Fruit fly (Drosophila melanogaster) whole organism, embryonic: Measurements from ENCODE around the gene Ubc4.

Source experiments
- Asciz ChIP-seq: fragments of 200-800 bp; sonication (Bioruptor generic); optimal IDR thresholded peaks from 2 replicates; lab custom pipeline; 2017; ENCODE audit warnings: missing biosample characterization, mild to moderate bottlenecking, missing genetic modification characterization, missing genetic modification reagents
- Atf3 ChIP-seq: fragments of 200-800 bp; sonication (Bioruptor generic); optimal IDR thresholded peaks from 3 replicates; lab custom pipeline; 2016; ENCODE audit warnings: missing biosample characterization, missing genetic modification characterization
- CG10959 ChIP-seq: fragments of 200-800 bp; sonication (Bioruptor generic); IDR thresholded peaks from 2 replicates; pipeline ENCODE4 v1.3.6; 2022; ENCODE audit warnings: missing biosample characterization, missing genetic modification characterization
- CG11504 ChIP-seq: fragments of 200-800 bp; sonication (Bioruptor generic); optimal IDR thresholded peaks from 3 replicates; lab custom pipeline; 2019; ENCODE audit warnings: missing biosample characterization, mild to moderate bottlenecking, missing genetic modification characterization, moderate library complexity
- CG12744 ChIP-seq: fragments of 200-800 bp; sonication (Bioruptor generic); optimal IDR thresholded peaks from 2 replicates; lab custom pipeline; 2016; ENCODE audit warnings: missing biosample characterization, missing genetic modification characterization
- CG12942 ChIP-seq: fragments of 200-800 bp; sonication (Bioruptor generic); optimal IDR thresholded peaks from 3 replicates; lab custom pipeline; 2016; ENCODE audit warnings: missing biosample characterization, missing genetic modification characterization
- CG13424 ChIP-seq: fragments of 200-800 bp; sonication (Bioruptor generic); optimal IDR thresholded peaks from 2 replicates; lab custom pipeline; 2019; ENCODE audit warnings: missing biosample characterization, mild to moderate bottlenecking, missing genetic modification characterization, moderate library complexity
- CG14860 ChIP-seq: fragments of 200-800 bp; sonication (Bioruptor generic); IDR thresholded peaks from 3 replicates; pipeline ENCODE4 v1.3.6; 2022; ENCODE audit warnings: missing biosample characterization, missing genetic modification characterization; ENCODE audit not compliant: partially characterized antibody
- CG2129 ChIP-seq: fragments of 200-800 bp; sonication (Bioruptor generic); IDR thresholded peaks from 2 replicates; pipeline ENCODE4 v1.3.6; 2022; ENCODE audit warnings: missing biosample characterization, missing genetic modification characterization; ENCODE audit not compliant: partially characterized antibody
- CG31224 ChIP-seq: fragments of 200-800 bp; sonication (Bioruptor generic); IDR thresholded peaks from 2 replicates; pipeline ENCODE4 v1.3.6; 2022; ENCODE audit warnings: missing biosample characterization, missing genetic modification characterization
- CG33557 ChIP-seq: fragments of 200-800 bp; sonication (Bioruptor generic); optimal IDR thresholded peaks from 2 replicates; lab custom pipeline; 2019; ENCODE audit warnings: missing biosample characterization, mild to moderate bottlenecking, missing genetic modification characterization, moderate library complexity
- CG3847 ChIP-seq: fragments of 200-800 bp; sonication (Bioruptor generic); IDR thresholded peaks from 2 replicates; pipeline ENCODE4 v1.3.6; 2022; ENCODE audit warnings: missing biosample characterization, missing genetic modification characterization
- CG43689 ChIP-seq: fragments of 200-800 bp; sonication (Bioruptor generic); IDR thresholded peaks from 2 replicates; pipeline ENCODE4 v1.3.6; 2022; ENCODE audit warnings: missing biosample characterization, missing genetic modification characterization
- CG4707 ChIP-seq: fragments of 200-800 bp; sonication (Bioruptor generic); optimal IDR thresholded peaks from 2 replicates; lab custom pipeline; 2018; ENCODE audit warnings: missing biosample characterization, mild to moderate bottlenecking, missing genetic modification characterization, moderate library complexity
- CG4730 ChIP-seq: fragments of 200-800 bp; sonication (Bioruptor generic); IDR thresholded peaks from 2 replicates; pipeline ENCODE4 v1.3.6; 2022; ENCODE audit warnings: missing biosample characterization, missing genetic modification characterization
- CG4854 ChIP-seq: fragments of 200-800 bp; sonication (Bioruptor generic); optimal IDR thresholded peaks from 2 replicates; lab custom pipeline; 2016; ENCODE audit warnings: missing biosample characterization, missing genetic modification characterization, inconsistent platforms
- CG5245 ChIP-seq: fragments of 200-800 bp; sonication (Bioruptor generic); optimal IDR thresholded peaks from 3 replicates; lab custom pipeline; 2016; ENCODE audit warnings: missing biosample characterization, missing genetic modification characterization
- CG7928 ChIP-seq: fragments of 200-800 bp; sonication (Bioruptor generic); optimal IDR thresholded peaks from 2 replicates; lab custom pipeline; 2017; ENCODE audit warnings: missing biosample characterization, mild to moderate bottlenecking, missing genetic modification characterization
- CG8359 ChIP-seq: fragments of 200-800 bp; sonication (Bioruptor generic); optimal IDR thresholded peaks from 2 replicates; lab custom pipeline; 2017; ENCODE audit warnings: missing biosample characterization, mild to moderate bottlenecking, missing genetic modification characterization, borderline replicate concordance
- Chrac-16 ChIP-seq: fragments of 200-800 bp; sonication (Bioruptor generic); optimal IDR thresholded peaks from 3 replicates; lab custom pipeline; 2016; ENCODE audit warnings: missing biosample characterization, missing genetic modification characterization
- CkIIα-i1 ChIP-seq: fragments of 200-800 bp; sonication (Bioruptor generic); IDR thresholded peaks from 2 replicates; pipeline ENCODE4 v1.3.6; 2022; ENCODE audit warnings: missing biosample characterization, missing genetic modification characterization
- E2f1 ChIP-seq: fragments of 200-800 bp; sonication (Bioruptor generic); IDR thresholded peaks from 2 replicates; pipeline ENCODE4 v1.3.6; 2022; ENCODE audit warnings: missing biosample characterization, missing genetic modification characterization
- ERR ChIP-seq: fragments of 200-800 bp; sonication (Bioruptor generic); optimal IDR thresholded peaks from 2 replicates; lab custom pipeline; 2016; ENCODE audit warnings: missing biosample characterization, missing genetic modification characterization
- Hey ChIP-seq: fragments of 200-800 bp; sonication (Bioruptor generic); optimal IDR thresholded peaks from 3 replicates; lab custom pipeline; 2018; ENCODE audit warnings: missing biosample characterization, mild to moderate bottlenecking, missing genetic modification characterization
- Sin3A ChIP-seq: fragments of >200 bp; optimal IDR thresholded peaks from 2 replicates; lab custom pipeline; 2018
- Xrp1 ChIP-seq: fragments of 200-800 bp; sonication (Bioruptor generic); IDR thresholded peaks from 2 replicates; pipeline ENCODE4 v1.3.6; 2022; ENCODE audit warnings: missing biosample characterization, missing genetic modification characterization
- al ChIP-seq: fragments of 200-800 bp; sonication (Bioruptor generic); IDR thresholded peaks from 2 replicates; pipeline ENCODE4 v1.3.6; 2022; ENCODE audit warnings: missing biosample characterization, missing genetic modification characterization
- ci ChIP-seq: fragments of 200-800 bp; sonication (Bioruptor generic); IDR thresholded peaks from 3 replicates; pipeline ENCODE4 v1.3.6; 2022; ENCODE audit warnings: missing biosample characterization, missing genetic modification characterization
- corto ChIP-seq: fragments of 200-800 bp; sonication (Bioruptor generic); optimal IDR thresholded peaks from 2 replicates; lab custom pipeline; 2016; ENCODE audit warnings: missing biosample characterization, mild to moderate bottlenecking, missing genetic modification characterization, moderate library complexity
- crol ChIP-seq: fragments of 200-800 bp; sonication (Bioruptor generic); IDR thresholded peaks from 2 replicates; pipeline ENCODE4 v1.3.6; 2022; ENCODE audit warnings: missing biosample characterization, missing genetic modification characterization
- danr ChIP-seq: fragments of 200-800 bp; sonication (Bioruptor generic); IDR thresholded peaks from 2 replicates; pipeline ENCODE4 v1.3.6; 2022; ENCODE audit warnings: missing biosample characterization, missing genetic modification characterization
- eyg ChIP-seq: fragments of 200-800 bp; sonication (Bioruptor generic); optimal IDR thresholded peaks from 3 replicates; lab custom pipeline; 2016; ENCODE audit warnings: missing biosample characterization, missing genetic modification characterization
- fd96Cb ChIP-seq: fragments of 200-800 bp; sonication (Bioruptor generic); optimal IDR thresholded peaks from 2 replicates; lab custom pipeline; 2018; ENCODE audit warnings: missing biosample characterization, mild to moderate bottlenecking, missing genetic modification characterization, moderate library complexity
- ftz-f1 ChIP-seq: fragments of 200-800 bp; sonication (Bioruptor generic); optimal IDR thresholded peaks from 2 replicates; lab custom pipeline; 2016; ENCODE audit warnings: missing biosample characterization, missing genetic modification characterization
- grau ChIP-seq: fragments of 200-800 bp; optimal IDR thresholded peaks from 3 replicates; lab custom pipeline; 2019; ENCODE audit warnings: missing biosample characterization, mild to moderate bottlenecking, missing genetic modification characterization, moderate library complexity
- gt ChIP-seq: fragments of 200-800 bp; sonication (Bioruptor generic); IDR thresholded peaks from 2 replicates; pipeline ENCODE4 v1.3.6; 2022; ENCODE audit warnings: missing biosample characterization, missing genetic modification characterization
- kay ChIP-seq: fragments of 200-800 bp; sonication (Bioruptor generic); optimal IDR thresholded peaks from 2 replicates; lab custom pipeline; 2016; ENCODE audit warnings: missing biosample characterization, missing genetic modification characterization
- ken ChIP-seq: fragments of 200-800 bp; sonication (Bioruptor generic); IDR thresholded peaks from 3 replicates; pipeline ENCODE4 v1.3.6; 2022; ENCODE audit warnings: missing biosample characterization, missing genetic modification characterization
- otp ChIP-seq: fragments of 200-800 bp; sonication (Bioruptor generic); IDR thresholded peaks from 3 replicates; pipeline ENCODE4, ENCODE4 v1.3.6; 2022; ENCODE audit warnings: missing biosample characterization, missing genetic modification characterization
- phol ChIP-seq: fragments of 200-800 bp; sonication (Bioruptor generic); optimal IDR thresholded peaks from 3 replicates; lab custom pipeline; 2018; ENCODE audit warnings: missing biosample characterization, mild to moderate bottlenecking, missing genetic modification characterization, moderate library complexity
- pnt ChIP-seq: fragments of 200-800 bp; sonication (Bioruptor generic); optimal IDR thresholded peaks from 3 replicates; lab custom pipeline; 2016; ENCODE audit warnings: missing biosample characterization, missing genetic modification characterization
- prd ChIP-seq, 3 experiments: fragments of >200 bp in 2 of 3; fragments of 200-800 bp in 1 of 3; sonication (Bioruptor generic) in 1 of 3; optimal IDR thresholded peaks in 2 of 3; IDR thresholded peaks in 1 of 3; 2 replicates in 2 of 3; 3 replicates in 1 of 3; pipeline versions ENCODE4 v1.3.6 to Lab custom; 2017 to 2022; ENCODE audit warnings: missing biosample characterization in 1 of 3, missing genetic modification characterization in 1 of 3
- ranshi ChIP-seq: fragments of 200-800 bp; sonication (Bioruptor generic); IDR thresholded peaks from 2 replicates; pipeline ENCODE4 v1.3.6; 2022; ENCODE audit warnings: missing biosample characterization, missing genetic modification characterization
- run ChIP-seq: fragments of 200-800 bp; sonication (Bioruptor generic); optimal IDR thresholded peaks from 3 replicates; lab custom pipeline; 2018; ENCODE audit warnings: missing biosample characterization, mild to moderate bottlenecking, missing genetic modification characterization
- sd ChIP-seq: fragments of 200-800 bp; sonication (Bioruptor generic); optimal IDR thresholded peaks from 3 replicates; lab custom pipeline; 2018; ENCODE audit warnings: missing biosample characterization, mild to moderate bottlenecking, missing genetic modification characterization, moderate library complexity
- seq ChIP-seq: fragments of 200-800 bp; sonication (Bioruptor generic); IDR thresholded peaks from 2 replicates; pipeline ENCODE4 v1.3.6; 2022; ENCODE audit warnings: missing biosample characterization, missing genetic modification characterization
- slbo ChIP-seq: fragments of 200-800 bp; sonication (Bioruptor generic); IDR thresholded peaks from 2 replicates; pipeline ENCODE4 v1.3.6; 2022; ENCODE audit warnings: missing biosample characterization, missing genetic modification characterization
- slou ChIP-seq: fragments of 200-800 bp; sonication (Bioruptor generic); optimal IDR thresholded peaks from 3 replicates; lab custom pipeline; 2016; ENCODE audit warnings: missing biosample characterization, missing genetic modification characterization
- usp ChIP-seq: fragments of >200 bp; optimal IDR thresholded peaks from 2 replicates; lab custom pipeline; 2017; ENCODE audit warnings: missing biosample characterization, missing genetic modification characterization
- wdn ChIP-seq: fragments of 200-800 bp; sonication (Bioruptor generic); IDR thresholded peaks from 2 replicates; pipeline ENCODE4 v1.3.6; 2022; ENCODE audit warnings: missing biosample characterization, missing genetic modification characterization

Gene Ubc4

dm6 chr3L:9692892-9693551, 5.1 kb upstream of the Ubc4 start (continued):
- TF ChIP-seq grau (tag; lab: Kevin White, UChicago) (peak; percentile 96), E2f1 (GFP tag; lab: Robert Waterston, UW) (peak; percentile 82), CG12744 (GFP tag; lab: Kevin White, UChicago) (peak; percentile 93), eyg (GFP tag; lab: Kevin White, UChicago) (peak; percentile 95), seq (GFP tag; lab: Robert Waterston, UW) (peak; percentile 91), CG14860 (GFP tag; lab: Robert Waterston, UW) (no peak), CkIIα-i1 (GFP tag; lab: Robert Waterston, UW) (0 out of 2 replicates have a peak, but pooled peaks have one; percentile 27), CG33557 (GFP tag; lab: Kevin White, UChicago) (peak; percentile 91), prd (optimal IDR thresholded peaks at IDR 0.05; lab: Kevin White, UChicago) (no peak), prd (GFP tag; IDR thresholded peaks at IDR 0.05; lab: Robert Waterston, UW) (peak; percentile 92), ranshi (GFP tag; lab: Robert Waterston, UW) (peak; percentile 86), slbo (GFP tag; lab: Robert Waterston, UW) (peak; percentile 89), Sin3A (lab: Kevin White, UChicago) (no peak), Chrac-16 (GFP tag; lab: Kevin White, UChicago) (peak; percentile 95), CG11504 (tag; lab: Kevin White, UChicago) (peak; percentile 96), danr (GFP tag; lab: Robert Waterston, UW) (peak; percentile 85), CG10959 (peak; percentile 74; the same call in 1 of the 2 replicates), gt (GFP tag; lab: Robert Waterston, UW) (peak; percentile 75), CG31224 (GFP tag; lab: Robert Waterston, UW) (peak; percentile 81), CG13424 (tag; lab: Kevin White, UChicago) (peak; percentile 97), run (tag; lab: Kevin White, UChicago) (peak; percentile 85), CG2129 (GFP tag; lab: Robert Waterston, UW) (no peak), ftz-f1 (GFP tag; lab: Kevin White, UChicago) (peak; percentile 24), ERR (GFP tag; lab: Kevin White, UChicago) (peak; percentile 93), pnt (GFP tag; lab: Kevin White, UChicago) (peak; percentile 96), Atf3 (peak; percentile 96), ken (GFP tag; lab: Robert Waterston, UW) (peak; percentile 77), fd96Cb (tag; lab: Kevin White, UChicago) (peak; percentile 94), CG3847 (peak; percentile 92), CG4854 (GFP tag; lab: Kevin White, UChicago) (peak; percentile 94), usp (no peak), phol (tag; lab: Kevin White, UChicago) (peak; percentile 97), slou (GFP tag; lab: Kevin White, UChicago) (peak; percentile 95), otp (GFP tag; lab: Robert Waterston, UW) (peak; percentile 69; the same call in 1 of the 3 replicates), Xrp1 (peak; percentile 89), sd (tag; lab: Kevin White, UChicago) (peak; percentile 76), al (peak; percentile 86), wdn (GFP tag; lab: Robert Waterston, UW) (peak; percentile 87), CG4707 (peak; percentile 63), CG43689 (peak; percentile 75), Hey (tag; lab: Kevin White, UChicago) (peak; percentile 54), CG4730 (GFP tag; lab: Robert Waterston, UW) (peak; percentile 86), CG8359 (GFP tag; lab: Kevin White, UChicago) (peak; percentile 86), Asciz (GFP tag; lab: Kevin White, UChicago) (peak; percentile 95), corto (GFP tag; lab: Kevin White, UChicago) (peak; percentile 56), crol (GFP tag; lab: Robert Waterston, UW) (no peak; the same call in 1 of the 2 replicates), CG5245 (GFP tag; lab: Kevin White, UChicago) (peak; percentile 93), CG12942 (GFP tag; lab: Kevin White, UChicago) (peak; percentile 92), kay (GFP tag; lab: Kevin White, UChicago) (peak; percentile 95), CG7928 (GFP tag; lab: Kevin White, UChicago) (peak; percentile 74), ci (peak; percentile 84)
